Worm (Caenorhabditis elegans) whole organism, L4 larva: ENCODE data around the gene dao-6.

Experiments used
- F49E8.2 ChIP-seq: sonication (generic microtip); optimal IDR thresholded peaks from 2 replicates; lab custom pipeline; 2016; ENCODE audit warnings: missing compliant biosample characterization, mild to moderate bottlenecking, missing genetic modification characterization, borderline replicate concordance
- T26A8.4 ChIP-seq: fragments of 200-800 bp; sonication (Bioruptor generic); IDR thresholded peaks from 2 replicates; pipeline ENCODE4 v1.3.6; 2022; ENCODE audit warnings: missing genetic modification characterization, missing compliant biosample characterization
- Y5F2A.4 ChIP-seq: fragments of 200-800 bp; sonication (Bioruptor generic); optimal IDR thresholded peaks from 2 replicates; lab custom pipeline; 2018; ENCODE audit warnings: mild to moderate bottlenecking, missing genetic modification characterization, missing compliant biosample characterization
- Y75B8A.6 ChIP-seq: fragments of 200-800 bp; sonication (Bioruptor generic); IDR thresholded peaks from 2 replicates; pipeline ENCODE4 v1.3.6; 2022; ENCODE audit warnings: missing genetic modification reagents, missing genetic modification characterization, missing compliant biosample characterization
- ZK337.2 ChIP-seq: fragments of 200-800 bp; sonication (Bioruptor generic); IDR thresholded peaks from 2 replicates; pipeline ENCODE4 v1.3.6; 2022; ENCODE audit warnings: missing genetic modification reagents, missing genetic modification characterization, missing compliant biosample characterization
- ZK546.5 ChIP-seq, 2 experiments: sonication (generic microtip); optimal IDR thresholded peaks; 2 replicates each; lab custom pipeline; 2017; ENCODE audit warnings: missing biosample characterization in 2 of 2, missing genetic modification characterization in 2 of 2
- aha-1 ChIP-seq: fragments of 150-350 bp; peaks from one replicate; lab custom pipeline; 2014; ENCODE audit warnings: missing biosample characterization, missing genetic modification characterization
- ceh-20 ChIP-seq: fragments of 200-800 bp; sonication (Bioruptor generic); IDR thresholded peaks from 2 replicates; pipeline ENCODE4 v1.3.6; 2022; ENCODE audit warnings: missing genetic modification reagents, missing genetic modification characterization, missing compliant biosample characterization
- ceh-44 ChIP-seq: fragments of 200-800 bp; sonication (Bioruptor generic); IDR thresholded peaks from 2 replicates; pipeline ENCODE4 v1.3.6; 2022; ENCODE audit warnings: missing genetic modification reagents, missing genetic modification characterization, missing compliant biosample characterization
- ceh-82 ChIP-seq: sonication (generic microtip); optimal IDR thresholded peaks from 2 replicates; lab custom pipeline; 2017; ENCODE audit warnings: missing biosample characterization, missing genetic modification characterization
- dmd-9 ChIP-seq: fragments of 200-800 bp; sonication (Bioruptor generic); IDR thresholded peaks from 2 replicates; pipeline ENCODE4 v1.3.6; 2022; ENCODE audit warnings: missing genetic modification reagents, missing genetic modification characterization, missing compliant biosample characterization
- dpl-1 ChIP-seq: fragments of 150-350 bp; optimal IDR thresholded peaks from 2 replicates; lab custom pipeline; 2014; ENCODE audit warnings: missing biosample characterization, missing genetic modification reagents, missing genetic modification characterization
- hmg-1.1 ChIP-seq: fragments of 200-800 bp; sonication (Bioruptor generic); IDR thresholded peaks from 2 replicates; pipeline ENCODE4 v1.3.6; 2022; ENCODE audit warnings: missing genetic modification reagents, missing genetic modification characterization, missing compliant biosample characterization
- lin-38 ChIP-seq: fragments of 200-800 bp; sonication (Bioruptor generic); IDR thresholded peaks from 2 replicates; pipeline ENCODE4 v1.3.6; 2022; ENCODE audit warnings: missing genetic modification reagents, missing genetic modification characterization, missing compliant biosample characterization
- lir-3 ChIP-seq: sonication (generic microtip); optimal IDR thresholded peaks from 2 replicates; lab custom pipeline; 2016; ENCODE audit warnings: mild to moderate bottlenecking, missing genetic modification characterization, missing compliant biosample characterization
- madf-5 ChIP-seq, 2 experiments: fragments of 200-800 bp; sonication (Bioruptor generic); IDR thresholded peaks; 2 replicates each; pipeline ENCODE4 v1.3.6; 2022; ENCODE audit warnings: missing compliant biosample characterization in 2 of 2, missing genetic modification characterization in 2 of 2
- madf-9 ChIP-seq: fragments of 200-800 bp; sonication (Bioruptor generic); conservative IDR thresholded peaks from 2 replicates; pipeline ENCODE4 v1.3.6; 2022; ENCODE audit warnings: missing genetic modification reagents, missing genetic modification characterization, missing compliant biosample characterization
- mxl-3 ChIP-seq: fragments of 200-800 bp; sonication (Bioruptor generic); optimal IDR thresholded peaks from 2 replicates; lab custom pipeline; 2018; ENCODE audit warnings: mild to moderate bottlenecking, missing genetic modification characterization, missing compliant biosample characterization
- nhr-10 ChIP-seq: fragments of 150-350 bp; optimal IDR thresholded peaks from 2 replicates; lab custom pipeline; 2014; ENCODE audit warnings: missing biosample characterization, missing genetic modification characterization
- nhr-11 ChIP-seq: fragments of 150-350 bp; optimal IDR thresholded peaks from 2 replicates; lab custom pipeline; 2014; ENCODE audit warnings: missing biosample characterization, missing genetic modification characterization
- nhr-111 ChIP-seq: fragments of 200-800 bp; sonication (Bioruptor generic); optimal IDR thresholded peaks from 2 replicates; lab custom pipeline; 2018; ENCODE audit warnings: mild to moderate bottlenecking, missing genetic modification characterization, missing compliant biosample characterization
- nhr-25 ChIP-seq: sonication (generic microtip); optimal IDR thresholded peaks from 2 replicates; lab custom pipeline; 2017; ENCODE audit warnings: missing genetic modification characterization, mild to moderate bottlenecking, missing compliant biosample characterization, antibody characterized with exemption, moderate library complexity, borderline replicate concordance; ENCODE audit not compliant: insufficient read depth
- nhr-76 ChIP-seq: fragments of 150-350 bp; optimal IDR thresholded peaks from 2 replicates; lab custom pipeline; 2014; ENCODE audit warnings: missing biosample characterization, missing genetic modification characterization
- rbr-2 ChIP-seq: sonication (generic microtip); optimal IDR thresholded peaks from 2 replicates; lab custom pipeline; 2016; ENCODE audit warnings: missing genotype, missing genetic modification characterization, missing compliant biosample characterization
- snpc-1.2 ChIP-seq: fragments of 200-800 bp; sonication (Bioruptor generic); IDR thresholded peaks from 2 replicates; pipeline ENCODE4 v1.3.6; 2022; ENCODE audit warnings: missing genetic modification reagents, missing genetic modification characterization, missing compliant biosample characterization
- spr-3 ChIP-seq: fragments of 200-800 bp; sonication (Bioruptor generic); optimal IDR thresholded peaks from 2 replicates; lab custom pipeline; 2018; ENCODE audit warnings: mild to moderate bottlenecking, missing genetic modification characterization, missing compliant biosample characterization
- tra-1 ChIP-seq: fragments of 200-800 bp; sonication (Bioruptor generic); IDR thresholded peaks from 2 replicates; pipeline ENCODE4 v1.3.6; 2022; ENCODE audit warnings: missing genetic modification reagents, missing genetic modification characterization, missing compliant biosample characterization
- unc-62 ChIP-seq, 3 experiments: fragments of 150-350 bp in 1 of 3; sonication (generic microtip); optimal IDR thresholded peaks in 2 of 3; peaks in 1 of 3; 1 replicate in 1 of 3; 2 replicates in 2 of 3; lab custom pipeline; 2014 to 2017; ENCODE audit warnings: missing biosample characterization in 3 of 3, missing genetic modification characterization in 3 of 3, missing genetic modification reagents in 3 of 3, missing genotype in 1 of 3
- zfp-2 ChIP-seq: sonication (generic microtip); optimal IDR thresholded peaks from 2 replicates; lab custom pipeline; 2016; ENCODE audit warnings: mild to moderate bottlenecking, missing genetic modification characterization, missing compliant biosample characterization
- zfp-3 ChIP-seq: fragments of 200-800 bp; sonication (Bioruptor generic); conservative IDR thresholded peaks from 2 replicates; pipeline ENCODE4 v1.3.6; 2022; ENCODE audit warnings: missing genetic modification reagents, missing genetic modification characterization, missing compliant biosample characterization
- ztf-11 ChIP-seq: fragments of 150-350 bp; optimal IDR thresholded peaks from 2 replicates; lab custom pipeline; 2014; ENCODE audit warnings: missing biosample characterization, missing genetic modification characterization

Gene dao-6

DNA sequence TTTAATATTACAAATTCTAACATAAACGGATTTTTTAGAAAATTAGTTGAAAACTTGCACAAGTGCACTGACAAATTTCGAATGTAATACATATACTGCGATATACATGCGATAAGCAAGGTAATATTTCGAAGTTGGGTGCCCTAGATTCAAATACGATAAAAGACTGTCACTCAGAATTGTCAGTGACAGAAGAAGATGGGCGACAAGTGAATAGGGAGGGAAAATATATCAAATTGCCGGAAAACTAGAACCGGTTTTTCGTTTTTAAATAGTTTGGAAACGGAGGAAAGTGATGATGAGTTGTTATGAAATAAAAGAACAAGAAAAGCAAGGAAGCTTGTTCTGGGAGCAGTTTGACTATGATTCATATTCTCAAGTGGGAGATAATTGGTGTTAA lies 2.0 kb downstream of the dao-6 start (continued):
- TF ChIP-seq nhr-25 (tag; lab: Kevin White, UChicago) (no peak), lin-38 (GFP tag; lab: Robert Waterston, UW) (no peak)

DNA sequence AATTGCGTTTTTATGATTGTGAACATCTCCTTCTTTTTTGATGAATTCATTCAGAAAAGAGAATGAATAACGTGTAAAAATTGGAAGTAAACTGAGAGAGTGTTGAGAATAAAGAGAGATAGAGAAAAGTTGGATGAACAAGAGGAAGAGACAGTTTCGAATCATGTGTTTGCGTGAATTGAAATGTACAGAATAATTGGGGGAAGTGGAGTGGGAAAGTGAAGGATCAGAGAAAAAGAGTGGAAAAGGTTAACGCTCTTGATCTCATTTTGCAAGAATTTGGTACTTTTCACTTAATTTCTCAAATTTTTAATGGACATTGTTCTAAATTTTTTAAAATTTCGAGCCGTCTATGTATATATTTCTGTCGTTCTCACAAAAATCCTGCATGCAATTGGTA lies 2.7 kb downstream of the dao-6 start:
- TF ChIP-seq F49E8.2 (tag; lab: Kevin White, UChicago) (no peak), unc-62 (GFP tag; optimal IDR thresholded peaks at IDR 0.05 in 1 of 2; lab: Kevin White, UChicago) (peak in 1 of 2 experiments; percentile 55), unc-62 (tag; optimal IDR thresholded peaks at IDR 0.05; lab: Kevin White, UChicago) (no peak)

DNA sequence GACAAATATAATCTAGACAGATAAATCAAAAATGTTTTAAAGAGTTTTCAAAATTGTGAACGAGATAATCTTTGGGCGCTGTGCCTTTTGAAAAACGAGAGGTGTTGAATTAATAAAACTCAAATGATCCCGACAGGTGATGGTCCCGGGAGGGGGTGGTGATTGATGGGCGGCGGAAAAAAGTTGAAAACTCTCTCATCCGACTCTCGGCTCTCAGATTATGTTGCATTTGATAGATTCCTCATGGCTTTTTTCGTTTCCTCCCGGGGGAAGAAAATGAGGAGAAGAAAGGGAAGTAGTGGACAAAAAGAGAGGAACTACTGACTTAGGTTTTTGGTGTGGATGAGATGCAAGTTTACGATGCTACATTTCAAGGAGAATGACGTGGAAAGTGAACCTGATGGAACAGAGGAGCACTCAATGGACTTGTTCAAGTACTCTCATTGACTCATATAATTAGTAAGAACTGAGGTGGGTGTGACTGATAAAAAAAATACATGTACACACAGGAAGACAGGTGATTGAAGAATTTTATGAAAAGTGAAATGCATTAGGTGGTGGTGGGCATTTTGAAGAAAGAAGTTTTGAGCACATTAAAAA lies 4.6 kb downstream of the dao-6 start:
- TF ChIP-seq Y75B8A.6 (GFP tag; lab: Robert Waterston, UW) (no peak), ceh-20 (GFP tag; lab: Robert Waterston, UW) (peak; percentile 83), mxl-3 (GFP tag; lab: Kevin White, UChicago) (no peak), unc-62 (GFP tag; optimal IDR thresholded peaks at IDR 0.05 in 1 of 2; lab: Kevin White, UChicago) (peak in 1 of 2 experiments; percentile 99), unc-62 (tag; optimal IDR thresholded peaks at IDR 0.05; lab: Kevin White, UChicago) (no peak), nhr-11 (tag; lab: Kevin White, UChicago) (peak; percentile 16), madf-5 (GFP tag; IDR thresholded peaks at IDR 0.05; lab: Robert Waterston, UW) (no peak), madf-9 (GFP tag; lab: Robert Waterston, UW) (no peak), lir-3 (tag; lab: Kevin White, UChicago) (no peak), ZK337.2 (GFP tag; lab: Robert Waterston, UW) (peak; percentile 26; the same call in 1 of the 2 replicates), tra-1 (peak; percentile 64; the same call in 1 of the 2 replicates), nhr-111 (no peak)

DNA sequence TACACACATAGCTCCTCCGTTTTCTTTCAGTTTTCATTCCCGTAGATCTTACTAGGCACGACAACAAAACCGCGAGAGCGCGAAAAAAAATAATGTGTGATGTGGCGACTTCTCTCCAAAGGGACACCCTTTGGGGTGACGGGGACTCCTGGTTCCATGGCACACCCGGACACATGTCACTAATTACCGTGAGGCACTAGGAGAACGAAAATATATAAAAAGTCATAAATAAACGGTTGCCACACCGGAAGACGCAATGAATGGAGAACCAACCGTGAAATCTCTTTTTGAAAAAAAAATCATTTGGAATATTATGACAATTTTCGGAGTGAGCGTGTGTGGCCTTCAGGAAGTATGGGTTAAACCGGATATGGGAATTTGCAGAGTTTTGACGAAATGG lies 5.6 kb downstream of the dao-6 start:
- TF ChIP-seq zfp-3 (GFP tag; lab: Robert Waterston, UW) (no peak), aha-1 (tag; lab: Kevin White, UChicago) (peak; percentile 80)
- TF ChIP-seq, all 104 proteins: peak for 1

DNA sequence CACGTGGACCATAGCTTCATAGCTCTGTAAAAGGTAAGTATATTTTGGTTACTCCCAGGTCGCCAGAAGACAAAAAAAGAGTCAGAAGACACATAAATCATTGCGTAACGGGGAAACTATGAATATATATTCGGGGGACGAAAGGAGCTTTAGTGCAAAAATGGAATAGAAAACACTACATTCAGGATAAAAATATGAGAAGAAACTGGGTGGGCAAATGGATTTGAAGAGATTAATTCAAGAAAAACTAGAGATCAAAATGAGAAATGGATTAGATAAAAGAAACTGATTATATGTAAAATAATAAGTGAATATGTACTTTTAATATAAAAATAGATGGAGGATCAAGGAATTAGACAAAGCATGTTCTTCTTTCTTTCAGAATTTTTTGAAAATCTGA lies 8.6 kb downstream of the dao-6 start, which contains the start of gene C07A9.12:
Gene C07A9.12, minus strand, starts transcription at position 101 of the 400 bp plus-strand sequence.
- TF ChIP-seq nhr-10 (no peak), ceh-82 (tag; lab: Kevin White, UChicago) (no peak), rbr-2 (tag; lab: Kevin White, UChicago) (no peak), ceh-44 (GFP tag; lab: Robert Waterston, UW) (no peak), nhr-76 (tag; lab: Kevin White, UChicago) (no peak), ztf-11 (no peak), snpc-1.2 (no peak), dpl-1 (GFP tag; lab: Kevin White, UChicago) (no peak), madf-5 (GFP tag; IDR thresholded peaks at IDR 0.05; lab: Robert Waterston, UW) (no peak)

DNA sequence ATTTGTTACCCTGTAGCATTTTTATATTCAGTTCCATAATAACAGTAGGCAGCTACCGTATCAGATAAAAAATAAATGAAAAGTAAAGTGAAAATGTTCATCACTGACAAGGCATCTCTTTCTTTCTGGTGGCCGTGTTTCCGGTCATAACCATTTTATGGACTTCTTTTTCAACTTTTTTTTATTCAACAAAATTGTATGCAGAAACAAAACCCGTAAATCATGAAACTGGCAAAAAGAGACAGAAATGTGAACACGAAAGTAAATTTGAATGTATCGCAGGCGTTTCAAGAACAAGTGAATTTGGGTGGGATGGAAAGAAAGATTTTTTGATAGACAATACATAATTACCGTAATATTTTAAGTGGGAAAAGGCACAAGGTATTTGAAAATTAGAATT lies 10.9 kb downstream of the dao-6 start, which contains the start of gene clec-162:
Gene clec-162, minus strand, starts transcription at position 101 of the 400 bp plus-strand sequence.
- TF ChIP-seq ceh-82 (tag; lab: Kevin White, UChicago), result no peak
- TF ChIP-seq zfp-2 (tag; lab: Kevin White, UChicago), result no peak
- TF ChIP-seq dmd-9, result no peak
- TF ChIP-seq snpc-1.2, result no peak
- no peak for TF ChIP-seq hmg-1.1 (GFP tag; lab: Robert Waterston, UW)
- TF ChIP-seq spr-3 (GFP tag; lab: Kevin White, UChicago), result no peak
- no peak for TF ChIP-seq T26A8.4 (GFP tag; lab: Robert Waterston, UW)
- no peak for TF ChIP-seq Y5F2A.4 (GFP tag; lab: Kevin White, UChicago)
- no peak for TF ChIP-seq ZK546.5 (tag; optimal IDR thresholded peaks at IDR 0.05; lab: Kevin White, UChicago)
